Worm (Caenorhabditis elegans): ENCODE measurements around the gene rpb-4.

rpb-4 gene

DNA sequence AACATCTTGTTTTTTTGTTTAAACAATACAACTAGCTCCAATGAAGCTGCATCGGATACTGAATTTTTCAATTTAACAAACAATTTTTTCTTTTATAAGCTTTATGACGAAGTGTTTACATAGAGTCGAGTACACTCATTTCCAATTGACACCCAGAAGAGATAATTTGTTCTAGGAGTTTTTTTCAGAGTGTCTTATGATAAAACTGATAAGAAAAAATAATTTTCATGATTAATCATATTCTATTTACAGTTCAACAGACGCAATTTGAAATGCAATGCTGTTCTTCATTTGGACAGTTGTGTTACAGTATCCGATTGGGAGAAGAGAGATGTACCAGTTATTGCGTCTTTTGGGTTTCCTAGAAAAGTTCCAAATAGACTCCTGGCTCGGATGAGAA lies 7.7 kb downstream of the rpb-4 start:
- TF ChIP-seq eyg-1 (tag; optimal IDR thresholded peaks at IDR 0.05) = no peak
- TF ChIP-seq C38D4.7 (GFP tag; optimal IDR thresholded peaks at IDR 0.05) = no peak
- no peak for TF ChIP-seq nfya-1 (tag; optimal IDR thresholded peaks at IDR 0.05)
- no peak for TF ChIP-seq nhr-232 (tag; optimal IDR thresholded peaks at IDR 0.05)
- no peak for TF ChIP-seq dve-1 (tag; optimal IDR thresholded peaks at IDR 0.05)
- no peak for TF ChIP-seq elt-2 (tag; optimal IDR thresholded peaks at IDR 0.05)
- TF ChIP-seq sox-2 (GFP tag; IDR thresholded peaks at IDR 0.05) = no peak
- no peak for TF ChIP-seq ahr-1 (tag; optimal IDR thresholded peaks at IDR 0.05)
- TF ChIP-seq ceh-30 (tag; optimal IDR thresholded peaks at IDR 0.05) = no peak
- TF ChIP-seq fax-1 (tag; optimal IDR thresholded peaks at IDR 0.05) = no peak
- no peak for TF ChIP-seq hlh-6 (tag; optimal IDR thresholded peaks at IDR 0.05)
- no peak for TF ChIP-seq mec-3 (tag; optimal IDR thresholded peaks at IDR 0.05; ENCODE audit: borderline replicate concordance)
- TF ChIP-seq syd-9 (tag; optimal IDR thresholded peaks at IDR 0.05) = no peak
- no peak for TF ChIP-seq ceh-22 (tag; optimal IDR thresholded peaks at IDR 0.05)
- no peak for TF ChIP-seq ref-2 (tag; optimal IDR thresholded peaks at IDR 0.05)
- TF ChIP-seq ceh-14 (tag; optimal IDR thresholded peaks at IDR 0.05) = no peak

DNA sequence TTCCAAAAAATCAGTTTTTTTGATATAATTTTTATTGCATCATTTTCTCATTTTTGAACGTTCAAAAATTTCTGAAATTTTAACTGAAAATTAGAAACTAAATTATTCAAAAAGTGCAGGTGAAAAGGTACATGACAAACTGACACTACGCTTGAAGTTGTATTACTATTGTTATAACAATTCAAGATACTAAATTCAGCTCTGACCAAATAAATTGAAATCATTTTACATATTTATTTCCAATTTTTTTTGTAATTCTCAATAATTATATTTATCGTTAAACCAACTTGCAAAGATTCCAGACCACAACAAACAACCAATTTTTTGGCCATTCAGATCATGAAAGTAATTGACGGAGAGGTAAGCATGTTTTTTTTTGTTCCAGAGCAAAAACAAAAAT lies 11.1 kb downstream of the rpb-4 start, which contains the start of gene sre-3:
Gene sre-3 (plus strand): TSS at position 301 of the 400 bp plus-strand sequence.
- no peak for TF ChIP-seq ceh-6 (GFP tag; optimal IDR thresholded peaks at IDR 0.05)
- no peak for TF ChIP-seq fkh-10 (GFP tag; optimal IDR thresholded peaks at IDR 0.05)
- TF ChIP-seq fax-1 (tag; optimal IDR thresholded peaks at IDR 0.05) = no peak
- no peak for TF ChIP-seq rnt-1 (tag; optimal IDR thresholded peaks at IDR 0.05)
- TF ChIP-seq K09A11.1 (tag; optimal IDR thresholded peaks at IDR 0.05; ENCODE audit: insufficient read depth) = no peak
- no peak for TF ChIP-seq elt-2 (tag; optimal IDR thresholded peaks at IDR 0.05)
- no peak for TF ChIP-seq pha-4 (tag; optimal IDR thresholded peaks at IDR 0.05)
- TF ChIP-seq lim-6 (tag; optimal IDR thresholded peaks at IDR 0.05) = no peak
- no peak for TF ChIP-seq unc-42 (tag; optimal IDR thresholded peaks at IDR 0.05)
- TF ChIP-seq Y22D7AL.16 (tag; optimal IDR thresholded peaks at IDR 0.05) = no peak
- TF ChIP-seq hlh-6 (tag; optimal IDR thresholded peaks at IDR 0.05) = no peak
- no peak for TF ChIP-seq che-1 (tag; optimal IDR thresholded peaks at IDR 0.05)
- TF ChIP-seq pha-2 (tag; optimal IDR thresholded peaks at IDR 0.05) = no peak
- TF ChIP-seq ceh-48 (tag; optimal IDR thresholded peaks at IDR 0.05) = no peak
- no peak for TF ChIP-seq pag-3 (tag; optimal IDR thresholded peaks at IDR 0.05; ENCODE audit: borderline replicate concordance)
- no peak for TF ChIP-seq lin-11 (tag; optimal IDR thresholded peaks at IDR 0.05)
- no peak for TF ChIP-seq sox-2 (GFP tag; IDR thresholded peaks at IDR 0.05)

DNA sequence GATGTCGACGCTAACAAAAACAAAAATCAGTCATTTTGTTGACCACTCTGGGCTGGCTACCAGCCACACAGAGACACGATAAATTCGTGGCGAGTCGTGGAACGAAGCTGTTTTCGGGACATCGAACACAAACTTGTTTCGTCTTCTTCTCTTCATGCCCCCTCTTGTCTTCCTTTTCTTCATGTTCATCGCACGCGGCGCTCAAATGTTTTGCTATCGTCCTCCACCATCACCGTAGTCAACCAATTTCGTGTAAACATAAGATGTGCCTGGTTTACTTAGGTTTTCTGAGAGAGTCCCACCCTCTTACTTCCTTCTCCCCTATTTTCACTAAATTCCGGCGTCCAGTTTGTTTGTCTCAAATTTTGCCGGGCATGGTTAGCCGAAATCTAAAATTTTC lies 16.0 kb downstream of the rpb-4 start:
- TF ChIP-seq ceh-19 (GFP tag; optimal IDR thresholded peaks at IDR 0.05) (no peak), unc-3 (GFP tag; conservative IDR thresholded peaks at IDR 0.05) (no peak), unc-3 (tag; optimal IDR thresholded peaks at IDR 0.05) (no peak), dve-1 (tag; optimal IDR thresholded peaks at IDR 0.05) (no peak), dmd-4 (tag; optimal IDR thresholded peaks at IDR 0.05; ENCODE audit: borderline replicate concordance) (no peak), ceh-14 (tag; optimal IDR thresholded peaks at IDR 0.05) (no peak), che-1 (tag; optimal IDR thresholded peaks at IDR 0.05) (no peak), mec-3 (tag; optimal IDR thresholded peaks at IDR 0.05; ENCODE audit: borderline replicate concordance) (no peak), pros-1 (tag; optimal IDR thresholded peaks at IDR 0.05) (no peak), rnt-1 (tag; optimal IDR thresholded peaks at IDR 0.05) (no peak), hlh-13 (GFP tag; optimal IDR thresholded peaks at IDR 0.05) (no peak), T23F11.4 (GFP tag; optimal IDR thresholded peaks at IDR 0.05) (no peak), ceh-18 (tag; optimal IDR thresholded peaks at IDR 0.05) (no peak), ceh-22 (tag; optimal IDR thresholded peaks at IDR 0.05) (no peak), fkh-6 (tag; optimal IDR thresholded peaks at IDR 0.05) (no peak), pqm-1 (tag; optimal IDR thresholded peaks at IDR 0.05) (no peak)
